Fruit fly (Drosophila melanogaster): Measurements from ENCODE around the gene t-Grip91.
A peak's percentile ranks its signal among the peaks of the same experiment; 100 is the strongest.

The t-Grip91 gene

dm6 chr2L:15745036-15745854 lies 38.6 kb upstream of the t-Grip91 start:
- no peak for TF ChIP-seq CG4617 (GFP tag; optimal IDR thresholded peaks at IDR 0.05; ENCODE audit: borderline replicate concordance)
- TF ChIP-seq CG3726 (GFP tag; IDR thresholded peaks at IDR 0.05): no peak
- no peak for TF ChIP-seq CG34422 (GFP tag; IDR thresholded peaks at IDR 0.05)
- peak; percentile 66 for TF ChIP-seq cg (GFP tag; optimal IDR thresholded peaks at IDR 0.05)
- TF ChIP-seq psq (GFP tag; optimal IDR thresholded peaks at IDR 0.05): peak; percentile 71
- TF ChIP-seq corto (GFP tag; optimal IDR thresholded peaks at IDR 0.05): peak; percentile 39
- TF ChIP-seq CG13287 (GFP tag; IDR thresholded peaks at IDR 0.05; ENCODE audit: partially characterized antibody): peak; percentile 9; the same call in 1 of the 2 replicates
- no peak for TF ChIP-seq chinmo (GFP tag; IDR thresholded peaks at IDR 0.05; ENCODE audit: partially characterized antibody)
- TF ChIP-seq Camta (GFP tag; optimal IDR thresholded peaks at IDR 0.05): no peak
- TF ChIP-seq grn (GFP tag; optimal IDR thresholded peaks at IDR 0.05): no peak
- TF ChIP-seq tin (GFP tag; optimal IDR thresholded peaks at IDR 0.05): no peak
- no peak for TF ChIP-seq CG33213 (GFP tag; optimal IDR thresholded peaks at IDR 0.05)
- TF ChIP-seq CG3163 (GFP tag; optimal IDR thresholded peaks at IDR 0.05): peak; percentile 94
- TF ChIP-seq Ptx1 (GFP tag; IDR thresholded peaks at IDR 0.05): no peak
- TF ChIP-seq CG10979 (tag; optimal IDR thresholded peaks at IDR 0.05): no peak
- peak; percentile 90 for TF ChIP-seq D19A (tag; optimal IDR thresholded peaks at IDR 0.05)
- no peak for TF ChIP-seq CG7786 (GFP tag; optimal IDR thresholded peaks at IDR 0.05)
- no peak for TF ChIP-seq Hsf (GFP tag; optimal IDR thresholded peaks at IDR 0.05)
- peak; percentile 65 for TF ChIP-seq kni (GFP tag; optimal IDR thresholded peaks at IDR 0.05)
- no peak for TF ChIP-seq dati (GFP tag; IDR thresholded peaks at IDR 0.05)
- peak; percentile 20 for TF ChIP-seq yki (optimal IDR thresholded peaks at IDR 0.05)
- peak; percentile 48 for TF ChIP-seq CG12155 (GFP tag; optimal IDR thresholded peaks at IDR 0.05)
- TF ChIP-seq mirr (GFP tag; optimal IDR thresholded peaks at IDR 0.05): no peak
- TF ChIP-seq NC2β (GFP tag; optimal IDR thresholded peaks at IDR 0.05): no peak
- TF ChIP-seq gem (tag; optimal IDR thresholded peaks at IDR 0.05): no peak
- no peak for TF ChIP-seq fu2 (GFP tag; optimal IDR thresholded peaks at IDR 0.05)
- TF ChIP-seq pros (GFP tag; optimal IDR thresholded peaks at IDR 0.05): peak; percentile 38
- peak; percentile 37 for TF ChIP-seq sd (tag; optimal IDR thresholded peaks at IDR 0.05)
- TF ChIP-seq CG12942 (GFP tag; optimal IDR thresholded peaks at IDR 0.05): no peak
- TF ChIP-seq Deaf1 (tag; optimal IDR thresholded peaks at IDR 0.05): peak; percentile 78
- peak; percentile 19; the same call in 1 of the 3 replicates for TF ChIP-seq CG6791 (GFP tag; IDR thresholded peaks at IDR 0.05; ENCODE audit: partially characterized antibody)
- TF ChIP-seq CG8089 (GFP tag; optimal IDR thresholded peaks at IDR 0.05): no peak
- TF ChIP-seq Trl (optimal IDR thresholded peaks at IDR 0.05): peak; percentile 82 to 91
- no peak for TF ChIP-seq Trl (GFP tag; optimal IDR thresholded peaks at IDR 0.05)
- TF ChIP-seq sens-2 (GFP tag; IDR thresholded peaks at IDR 0.05): no peak
- no peak for TF ChIP-seq CG6765 (GFP tag; optimal IDR thresholded peaks at IDR 0.05)
- TF ChIP-seq Ets65A (GFP tag): no peak
- no peak for TF ChIP-seq Drgx (GFP tag; IDR thresholded peaks at IDR 0.05)
- TF ChIP-seq Antp (GFP tag; optimal IDR thresholded peaks at IDR 0.05): no peak
- no peak for TF ChIP-seq Atf-2 (GFP tag; optimal IDR thresholded peaks at IDR 0.05)
- no peak for TF ChIP-seq onecut (GFP tag; IDR thresholded peaks at IDR 0.05)
- TF ChIP-seq CG4730 (GFP tag; IDR thresholded peaks at IDR 0.05): no peak
- 0 out of 2 replicates have a peak, but pooled peaks have one; percentile 13 for TF ChIP-seq Bgb (GFP tag; IDR thresholded peaks at IDR 0.05; ENCODE audit: partially characterized antibody)
- TF ChIP-seq tx (GFP tag; optimal IDR thresholded peaks at IDR 0.05): no peak
- TF ChIP-seq NK7.1 (GFP tag; optimal IDR thresholded peaks at IDR 0.05): no peak
- TF ChIP-seq lbe (GFP tag; optimal IDR thresholded peaks at IDR 0.05): peak; percentile 44
- TF ChIP-seq HLH4C (GFP tag; IDR thresholded peaks at IDR 0.05; ENCODE audit: partially characterized antibody): no peak
- 0 out of 2 replicates have a peak, but pooled peaks have one; percentile 13 for TF ChIP-seq bbx (GFP tag; IDR thresholded peaks at IDR 0.05; ENCODE audit: partially characterized antibody)
- TF ChIP-seq hbn (GFP tag; IDR thresholded peaks at IDR 0.05; ENCODE audit: partially characterized antibody): 0 out of 2 replicates have a peak, but pooled peaks have one; percentile 23
- no peak for TF ChIP-seq CG3995 (GFP tag; optimal IDR thresholded peaks at IDR 0.05)
